Worm (Caenorhabditis elegans) whole organism, early embryonic: ENCODE measurements around the gene hmit-1.1.

Experiments
- ama-1 ChIP-seq: fragments of 150-350 bp; optimal IDR thresholded peaks from 2 replicates; lab custom pipeline; 2014
- ceh-13 ChIP-seq: fragments of 200-800 bp; sonication (Bioruptor generic); optimal IDR thresholded peaks from 2 replicates; lab custom pipeline; 2018; ENCODE audit warnings: mild to moderate bottlenecking, missing genetic modification characterization, missing compliant biosample characterization
- ets-7 ChIP-seq: sonication (generic microtip); optimal IDR thresholded peaks from 2 replicates; lab custom pipeline; 2016; ENCODE audit warnings: missing genotype, missing genetic modification characterization, missing compliant biosample characterization
- hmbx-1 ChIP-seq: sonication (generic microtip); optimal IDR thresholded peaks from 2 replicates; lab custom pipeline; 2016; ENCODE audit warnings: mild to moderate bottlenecking, missing genetic modification characterization, missing compliant biosample characterization
- hmg-4 ChIP-seq: fragments of 200-800 bp; sonication (Bioruptor generic); optimal IDR thresholded peaks from 2 replicates; lab custom pipeline; 2018; ENCODE audit warnings: mild to moderate bottlenecking, missing genetic modification characterization, missing compliant biosample characterization

DNA sequence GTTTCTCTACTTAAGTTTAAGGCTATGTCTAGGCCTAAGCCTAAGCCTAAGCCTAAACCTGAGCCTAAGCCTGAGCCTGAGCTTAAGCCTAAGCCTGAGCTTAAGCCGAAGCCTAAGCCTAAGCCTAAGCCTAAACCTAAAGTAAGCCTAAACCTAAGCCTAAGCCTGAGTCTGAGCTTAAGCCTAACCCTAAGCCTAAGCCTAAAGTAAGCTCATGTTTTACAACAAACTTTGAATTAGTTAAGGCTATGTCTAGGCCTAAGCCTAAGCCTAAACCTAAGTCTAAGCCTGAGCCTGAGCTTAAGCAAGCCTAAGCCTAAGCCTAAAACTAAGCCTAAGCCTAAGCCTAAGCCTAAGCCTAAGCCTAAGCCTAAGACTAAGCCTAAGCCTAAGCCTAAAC lies 49.0 kb downstream of the hmit-1.1 start:
- no peak for TF ChIP-seq ama-1 (lab: Kevin White, UChicago)
- no peak for TF ChIP-seq hmg-4 (GFP tag; lab: Kevin White, UChicago)
- no peak for TF ChIP-seq ceh-13 (GFP tag; lab: Kevin White, UChicago)
- no peak for TF ChIP-seq hmbx-1 (tag; lab: Kevin White, UChicago)
- no peak for TF ChIP-seq ets-7 (tag; lab: Kevin White, UChicago)
